Worm (Caenorhabditis elegans): ENCODE results near the gene W06D12.6.

W06D12.6 gene

DNA sequence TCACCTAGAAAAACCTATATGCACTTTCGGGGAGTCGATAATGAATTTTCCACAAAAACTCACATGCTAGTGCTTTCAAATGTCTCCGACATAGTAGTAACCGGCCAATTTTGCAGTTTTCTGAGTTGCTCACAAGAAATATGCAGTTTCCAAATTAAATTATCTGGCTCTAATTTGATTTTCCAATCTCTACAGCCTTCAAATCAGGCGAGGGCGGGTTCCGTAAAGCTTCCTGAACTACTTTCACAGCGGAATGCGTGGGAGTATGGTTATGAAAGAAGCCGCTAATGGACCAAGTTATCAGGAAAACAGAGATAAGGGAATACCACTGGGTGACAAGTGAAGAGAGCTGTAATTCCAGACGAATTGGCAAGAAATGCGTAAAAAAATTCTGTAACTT lies 40.0 kb upstream of the W06D12.6 start, which contains the start of gene F59A1.11 (continued):
- TF ChIP-seq tlp-1 (tag; optimal IDR thresholded peaks at IDR 0.05) = no peak

DNA sequence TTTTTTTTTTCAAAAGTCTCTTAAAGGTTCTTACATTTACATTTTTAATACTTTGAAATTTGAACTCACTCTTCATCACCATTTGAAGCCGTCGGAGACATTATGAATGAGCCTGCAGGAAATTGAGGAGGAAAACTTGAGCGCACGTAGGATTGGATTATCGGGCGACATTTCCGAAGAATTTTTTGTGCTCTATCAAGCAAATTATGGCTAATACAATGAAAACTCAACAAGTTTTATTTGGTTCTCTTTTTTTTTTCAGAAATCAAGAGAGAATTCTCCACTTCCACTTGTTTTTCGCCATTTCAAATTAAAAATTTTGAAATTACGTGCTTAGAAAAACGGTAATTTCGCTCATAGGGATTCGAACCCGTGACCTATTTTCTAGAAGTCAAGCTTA lies 38.2 kb upstream of the W06D12.6 start, which contains the start of gene F59A1.12:
TSS of gene F59A1.12 (minus strand) at position 101 of the 400 bp plus-strand sequence.
- TF ChIP-seq lir-3 (tag; optimal IDR thresholded peaks at IDR 0.05; ENCODE audit: poor library complexity) = no peak
- no peak for TF ChIP-seq xbp-1 (tag; optimal IDR thresholded peaks at IDR 0.05)
- TF ChIP-seq ztf-11 (tag; optimal IDR thresholded peaks at IDR 0.05) = no peak
- TF ChIP-seq nhr-90 (tag; optimal IDR thresholded peaks at IDR 0.05; ENCODE audit: poor library complexity) = no peak
- TF ChIP-seq nhr-28 (tag; optimal IDR thresholded peaks at IDR 0.05) = no peak
- no peak for TF ChIP-seq nhr-77 (tag; optimal IDR thresholded peaks at IDR 0.05)

DNA sequence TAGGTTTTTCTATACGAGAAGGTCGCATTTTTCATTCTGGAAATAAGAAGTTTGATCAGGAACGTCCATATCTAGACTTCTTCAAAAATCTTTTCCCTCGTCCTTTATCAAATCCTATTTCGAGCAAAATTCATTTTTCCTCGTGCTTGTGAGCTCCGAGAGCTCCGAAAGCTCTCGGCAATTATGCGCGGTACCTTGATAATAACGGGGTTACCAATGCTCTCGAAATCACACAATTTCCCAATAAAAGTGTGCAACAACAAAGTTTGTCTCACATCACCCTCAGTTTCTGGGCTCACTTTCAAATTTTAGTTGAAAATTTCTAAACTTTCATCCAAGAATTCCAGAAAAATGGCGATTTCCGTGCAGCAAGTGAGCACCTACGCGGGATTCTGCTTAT lies 37.4 kb upstream of the W06D12.6 start, which contains the start of gene str-89:
TSS of gene str-89 (plus strand) at position 301 of the 400 bp plus-strand sequence.
- TF ChIP-seq hlh-4 (tag; optimal IDR thresholded peaks at IDR 0.05) (no peak), elt-2 (tag; optimal IDR thresholded peaks at IDR 0.05) (no peak), nhr-20 (tag; optimal IDR thresholded peaks at IDR 0.05) (no peak), nhr-47 (tag; optimal IDR thresholded peaks at IDR 0.05) (no peak)

DNA sequence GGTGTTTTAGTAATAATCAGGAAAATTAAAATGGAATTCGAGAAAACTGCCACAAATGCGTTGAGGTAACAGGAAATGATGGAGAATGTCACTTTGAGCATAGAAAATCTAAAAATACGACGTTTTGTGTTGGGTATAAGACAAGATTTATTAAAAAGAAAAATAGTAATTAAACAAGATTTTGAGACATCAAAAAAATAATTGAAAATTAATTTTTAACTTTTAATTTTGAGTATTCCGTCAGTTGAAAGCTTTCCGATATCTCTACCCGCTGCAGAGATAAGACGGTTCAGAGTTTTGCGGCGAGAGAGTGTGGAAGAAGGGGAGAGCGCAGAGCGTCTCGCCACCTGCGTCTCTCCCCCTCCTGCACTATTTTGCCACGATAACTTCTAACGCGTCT lies 32.6 kb upstream of the W06D12.6 start, which contains the start of gene str-93:
TSS of gene str-93 (minus strand) at position 101 of the 400 bp plus-strand sequence.
- no peak for TF ChIP-seq F16B12.6 (tag; optimal IDR thresholded peaks at IDR 0.05)
- no peak for TF ChIP-seq nhr-85 (tag)

DNA sequence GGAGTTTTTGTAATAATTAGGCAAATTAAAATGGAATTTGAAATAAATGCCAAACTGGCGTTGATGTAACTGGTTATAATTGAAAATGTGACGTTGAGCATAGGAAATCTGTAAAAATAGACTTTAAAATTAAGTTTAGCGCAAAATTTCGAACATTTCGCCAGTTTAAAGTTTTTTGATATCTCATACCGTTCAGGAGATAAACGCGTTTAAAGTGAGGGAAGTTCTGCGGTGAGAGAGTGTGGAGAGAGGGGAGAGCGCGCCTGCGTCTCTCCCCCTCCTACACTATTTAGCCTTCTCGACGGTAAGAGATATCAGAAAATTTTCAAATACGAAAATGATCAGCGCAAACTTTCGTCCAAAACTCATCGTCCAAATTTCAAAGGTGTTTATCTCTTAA lies 29.4 kb upstream of the W06D12.6 start, which contains the start of gene str-92:
TSS of gene str-92 (minus strand) at position 101 of the 400 bp plus-strand sequence.
- no peak for TF ChIP-seq lin-13 (GFP tag; optimal IDR thresholded peaks at IDR 0.05)
- no peak for TF ChIP-seq dsc-1 (tag; optimal IDR thresholded peaks at IDR 0.05)
- TF ChIP-seq C34B4.2 (tag; optimal IDR thresholded peaks at IDR 0.05) = no peak

DNA sequence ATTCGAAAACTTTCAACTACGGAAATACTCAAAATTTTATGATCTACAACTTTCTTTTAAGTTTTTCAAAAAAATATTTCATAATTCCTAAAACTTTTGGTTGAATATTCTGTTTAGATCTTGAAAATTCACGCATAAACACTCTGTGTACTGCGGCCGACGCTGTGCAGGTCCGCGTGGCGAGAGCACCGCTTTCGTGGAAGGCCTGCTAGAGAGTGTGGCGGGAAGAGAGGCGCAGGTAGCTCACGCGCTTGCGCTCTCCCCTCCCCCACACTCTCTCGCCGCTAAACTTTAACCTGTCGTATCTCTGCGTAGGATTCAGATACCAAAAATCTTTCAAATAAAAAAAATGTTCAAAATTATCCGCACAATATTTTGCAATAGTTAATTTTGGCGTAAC lies 22.6 kb upstream of the W06D12.6 start:
- TF ChIP-seq efl-1 (optimal IDR thresholded peaks at IDR 0.05) = no peak
- TF ChIP-seq efl-1 (GFP tag; optimal IDR thresholded peaks at IDR 0.05 in 1 of 2) = peak in 1 of 2 experiments; percentile 4
- no peak for TF ChIP-seq ztf-11 (tag; optimal IDR thresholded peaks at IDR 0.05)

DNA sequence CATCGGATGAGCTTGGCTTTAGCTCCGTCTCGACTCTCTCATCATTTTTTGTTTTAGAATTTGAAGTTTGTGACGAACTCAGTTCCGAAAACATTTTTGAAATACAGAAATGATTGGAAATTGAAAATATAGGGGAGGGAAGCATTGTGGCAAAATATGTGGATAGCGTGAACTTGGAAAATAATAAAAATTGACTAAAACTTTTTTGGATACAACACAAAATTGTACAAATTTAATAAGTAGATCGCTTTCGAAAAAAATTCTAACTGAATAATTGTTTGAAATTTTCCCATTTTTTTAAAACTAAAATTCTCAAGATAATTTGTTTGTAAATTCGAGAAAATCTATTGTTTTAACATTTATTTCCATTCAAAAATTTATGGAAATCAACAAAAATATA lies 22.2 kb upstream of the W06D12.6 start, which contains the start of gene F59A1.15:
TSS of gene F59A1.15 (minus strand) at position 101 of the 400 bp plus-strand sequence.
- TF ChIP-seq snu-23 (GFP tag; optimal IDR thresholded peaks at IDR 0.05) (no peak), ces-1 (GFP tag; optimal IDR thresholded peaks at IDR 0.05) (no peak), nhr-20 (tag; optimal IDR thresholded peaks at IDR 0.05) (no peak), fkh-4 (tag; optimal IDR thresholded peaks at IDR 0.05; ENCODE audit: borderline replicate concordance) (no peak), ceh-8 (GFP tag; optimal IDR thresholded peaks at IDR 0.05) (no peak), nhr-28 (tag; optimal IDR thresholded peaks at IDR 0.05) (no peak), mab-9 (GFP tag; IDR thresholded peaks at IDR 0.05) (no peak), unc-98 (GFP tag; IDR thresholded peaks at IDR 0.05) (no peak), rnt-1 (tag; optimal IDR thresholded peaks at IDR 0.05) (no peak), aly-2 (tag; optimal IDR thresholded peaks at IDR 0.05) (no peak), mef-2 (tag; optimal IDR thresholded peaks at IDR 0.05) (no peak), sup-37 (GFP tag; optimal IDR thresholded peaks at IDR 0.05) (no peak), mep-1 (tag; optimal IDR thresholded peaks at IDR 0.05) (no peak), nhr-237 (tag; optimal IDR thresholded peaks at IDR 0.05) (no peak), xbp-1 (tag; optimal IDR thresholded peaks at IDR 0.05) (no peak), unc-62 (GFP tag; optimal IDR thresholded peaks at IDR 0.05) (no peak), C34B4.2 (tag; optimal IDR thresholded peaks at IDR 0.05) (no peak), tbx-2 (tag; optimal IDR thresholded peaks at IDR 0.05) (no peak)
